Worm (Caenorhabditis elegans): ENCODE results near the gene gcy-23.
A peak's percentile ranks its signal among the peaks of the same experiment; 100 is the strongest.

The gcy-23 gene

DNA sequence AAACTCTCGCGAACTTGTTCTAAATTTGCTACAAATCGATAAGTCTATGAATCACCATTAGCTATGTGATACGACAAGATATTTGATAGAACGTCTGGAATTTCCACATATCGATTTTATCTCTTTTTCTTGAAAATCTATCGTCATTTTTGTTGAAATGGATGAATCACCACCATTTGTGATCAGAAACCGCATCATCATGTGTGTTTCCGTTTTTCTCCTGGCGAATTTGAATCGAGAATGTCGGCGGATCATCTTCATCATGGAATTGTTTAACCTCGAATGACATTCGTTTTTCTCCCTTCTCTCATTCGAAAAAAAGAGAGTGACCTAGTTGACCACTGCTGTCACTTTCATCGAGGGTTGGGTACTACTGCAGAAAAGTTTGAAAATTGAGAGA, 54.9 kb downstream of the gcy-23 start:
- TF ChIP-seq die-1 (tag; optimal IDR thresholded peaks at IDR 0.05) (no peak), Y53G8AR.9 (GFP tag; conservative IDR thresholded peaks at IDR 0.05) (0 out of 2 replicates have a peak, but pooled peaks have one; percentile 32), lin-40 (tag; optimal IDR thresholded peaks at IDR 0.05) (peak; percentile 12)

DNA sequence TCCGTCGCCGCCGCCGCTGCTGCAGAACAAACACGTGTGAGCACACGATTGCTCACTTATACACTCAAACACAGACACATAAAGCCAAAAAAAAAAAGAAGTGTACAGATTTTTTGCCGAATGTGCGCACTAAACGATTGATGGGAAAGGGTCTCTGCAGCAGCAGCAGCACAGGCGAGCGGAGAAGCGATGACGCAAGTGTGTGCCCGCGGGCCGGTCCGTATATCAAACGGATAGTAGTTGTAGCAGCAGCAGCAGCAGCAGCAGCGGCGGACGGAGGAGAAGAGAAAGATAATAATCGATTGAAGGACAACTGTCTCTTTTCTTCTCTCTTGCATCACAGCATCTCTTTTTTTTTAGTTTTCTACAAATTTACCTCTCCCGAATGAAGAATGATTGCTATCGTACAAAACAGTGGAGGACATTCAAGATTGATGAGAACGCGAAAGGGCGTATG, 55.7 kb downstream of the gcy-23 start:
- TF ChIP-seq ztf-25 (GFP tag; IDR thresholded peaks at IDR 0.05) (no peak), mcd-1 (GFP tag; IDR thresholded peaks at IDR 0.05) (peak; percentile 39; the same call in 1 of the 2 replicates), egl-44 (GFP tag; IDR thresholded peaks at IDR 0.05) (no peak), rpc-1 (optimal IDR thresholded peaks at IDR 0.05) (no peak), rpc-1 (tag; optimal IDR thresholded peaks at IDR 0.05) (no peak), xnd-1 (tag; optimal IDR thresholded peaks at IDR 0.05) (no peak), madf-3 (GFP tag; IDR thresholded peaks at IDR 0.05) (0 out of 2 replicates have a peak, but pooled peaks have one; percentile 46), egrh-3 (GFP tag; IDR thresholded peaks at IDR 0.05) (peak; percentile 69), madf-10 (tag; optimal IDR thresholded peaks at IDR 0.05) (peak; percentile 28), somi-1 (GFP tag; optimal IDR thresholded peaks at IDR 0.05) (peak; percentile 5), nhr-27 (tag; optimal IDR thresholded peaks at IDR 0.05) (no peak), cebp-1 (GFP tag; IDR thresholded peaks at IDR 0.05) (no peak), cebp-1 (tag; optimal IDR thresholded peaks at IDR 0.05) (peak; percentile 45), ZK185.1 (tag; optimal IDR thresholded peaks at IDR 0.05; ENCODE audit: poor library complexity, severe bottlenecking) (peak; percentile 40), ztf-26 (tag; optimal IDR thresholded peaks at IDR 0.05) (peak; percentile 5), lin-40 (tag; optimal IDR thresholded peaks at IDR 0.05) (no peak), nhr-80 (tag; optimal IDR thresholded peaks at IDR 0.05) (peak; percentile 34), lin-26 (GFP tag; IDR thresholded peaks at IDR 0.05) (no peak), zfh-2 (GFP tag; conservative IDR thresholded peaks at IDR 0.05) (peak; percentile 83), pha-4 (tag; optimal IDR thresholded peaks at IDR 0.05) (no peak), snpc-4 (GFP tag; optimal IDR thresholded peaks at IDR 0.05) (no peak), snpc-4 (tag; optimal IDR thresholded peaks at IDR 0.05) (peak in 1 of 4 experiments; percentile 5), ceh-79 (tag; optimal IDR thresholded peaks at IDR 0.05) (no peak), aptf-2 (GFP tag; conservative IDR thresholded peaks at IDR 0.05) (no peak), F57C9.4 (tag; optimal IDR thresholded peaks at IDR 0.05) (no peak), let-607 (tag; optimal IDR thresholded peaks at IDR 0.05) (peak in 1 of 2 experiments; percentile 35), tbx-9 (tag; optimal IDR thresholded peaks at IDR 0.05; ENCODE audit: borderline replicate concordance) (no peak), dpff-1 (tag; optimal IDR thresholded peaks at IDR 0.05) (no peak), T07F8.4 (tag; optimal IDR thresholded peaks at IDR 0.05) (no peak), F49E8.2 (tag; optimal IDR thresholded peaks at IDR 0.05; ENCODE audit: insufficient read depth) (no peak), chd-7 (tag; optimal IDR thresholded peaks at IDR 0.05) (no peak)

Measured in whole organism, young adult.